Fruit fly (Drosophila melanogaster) whole organism, embryonic: ENCODE data around the gene CG13126.
A peak's percentile ranks its signal among the peaks of the same experiment; 100 is the strongest.

Experiments used
- Abd-B ChIP-seq: fragments of 200-800 bp; sonication (Bioruptor generic); optimal IDR thresholded peaks from 2 replicates; lab custom pipeline; 2018; ENCODE audit warnings: missing biosample characterization, mild to moderate bottlenecking, missing genetic modification characterization, moderate library complexity
- Atf3 ChIP-seq: fragments of 200-800 bp; sonication (Bioruptor generic); optimal IDR thresholded peaks from 3 replicates; lab custom pipeline; 2016; ENCODE audit warnings: missing biosample characterization, missing genetic modification characterization
- Atf6 ChIP-seq: fragments of 200-800 bp; sonication (Bioruptor generic); IDR thresholded peaks from 2 replicates; pipeline ENCODE4 v1.3.6; 2022; ENCODE audit warnings: missing biosample characterization, missing genetic modification characterization
- Blimp-1 ChIP-seq: fragments of 200-800 bp; sonication (Bioruptor generic); optimal IDR thresholded peaks from 3 replicates; lab custom pipeline; 2018; ENCODE audit warnings: missing biosample characterization, missing genetic modification characterization, mild to moderate bottlenecking, moderate library complexity, missing genetic modification reagents
- BtbVII ChIP-seq: fragments of 200-800 bp; sonication (Bioruptor generic); optimal IDR thresholded peaks from 3 replicates; lab custom pipeline; 2017; ENCODE audit warnings: missing biosample characterization, mild to moderate bottlenecking, missing genetic modification characterization
- Bteb2 ChIP-seq: fragments of 200-800 bp; sonication (Bioruptor generic); optimal IDR thresholded peaks from 2 replicates; lab custom pipeline; 2016; ENCODE audit warnings: missing biosample characterization, missing genetic modification characterization
- CG11560 ChIP-seq: fragments of 200-800 bp; sonication (Bioruptor generic); IDR thresholded peaks from 3 replicates; pipeline ENCODE4 v1.3.6; 2022; ENCODE audit warnings: missing biosample characterization, missing genetic modification characterization
- CG12071 ChIP-seq: fragments of 200-800 bp; sonication (Bioruptor generic); optimal IDR thresholded peaks from 3 replicates; lab custom pipeline; 2018; ENCODE audit warnings: missing biosample characterization, mild to moderate bottlenecking, missing genetic modification characterization
- CG12155 ChIP-seq: fragments of 200-800 bp; sonication (Bioruptor generic); optimal IDR thresholded peaks from 3 replicates; lab custom pipeline; 2016; ENCODE audit warnings: missing biosample characterization, missing genetic modification characterization
- CG2116 ChIP-seq: fragments of 200-800 bp; sonication (Bioruptor generic); optimal IDR thresholded peaks from 3 replicates; lab custom pipeline; 2018; ENCODE audit warnings: missing biosample characterization, mild to moderate bottlenecking, missing genetic modification characterization
- CG2889 ChIP-seq: fragments of 200-800 bp; sonication (Bioruptor generic); IDR thresholded peaks from 3 replicates; pipeline ENCODE4 v1.3.6; 2022; ENCODE audit warnings: missing biosample characterization, missing genetic modification characterization
- CG3065 ChIP-seq: fragments of 200-800 bp; sonication (Bioruptor generic); optimal IDR thresholded peaks from 2 replicates; lab custom pipeline; 2016; ENCODE audit warnings: missing biosample characterization, missing genetic modification characterization
- CG31388 ChIP-seq: fragments of 200-800 bp; sonication (Bioruptor generic); optimal IDR thresholded peaks from 2 replicates; lab custom pipeline; 2016; ENCODE audit warnings: missing biosample characterization, missing genetic modification characterization
- CG32532 ChIP-seq: fragments of 200-800 bp; sonication (Bioruptor generic); IDR thresholded peaks from 2 replicates; pipeline ENCODE4 v1.3.6; 2022; ENCODE audit warnings: missing biosample characterization, missing genetic modification characterization
- CG3407 ChIP-seq: fragments of 200-800 bp; sonication (Bioruptor generic); optimal IDR thresholded peaks from 2 replicates; lab custom pipeline; 2018; ENCODE audit warnings: missing biosample characterization, mild to moderate bottlenecking, missing genetic modification characterization
- CG7372 ChIP-seq: fragments of 200-800 bp; sonication (Bioruptor generic); IDR thresholded peaks from 2 replicates; pipeline ENCODE4 v1.3.6; 2022; ENCODE audit warnings: missing biosample characterization, missing genetic modification characterization
- CTCF ChIP-seq: fragments of 200-800 bp; sonication (Bioruptor generic); optimal IDR thresholded peaks from 2 replicates; lab custom pipeline; 2017; ENCODE audit warnings: missing biosample characterization, mild to moderate bottlenecking, missing genetic modification characterization, moderate library complexity
- Dip3 ChIP-seq: fragments of 200-800 bp; sonication (Bioruptor generic); optimal IDR thresholded peaks from 3 replicates; lab custom pipeline; 2016; ENCODE audit warnings: missing biosample characterization, missing genetic modification characterization
- Fer3 ChIP-seq: fragments of 200-800 bp; sonication (Bioruptor generic); optimal IDR thresholded peaks from 2 replicates; lab custom pipeline; 2018; ENCODE audit warnings: missing biosample characterization, mild to moderate bottlenecking, missing genetic modification characterization, moderate library complexity
- HLH4C ChIP-seq: fragments of 200-800 bp; sonication (Bioruptor generic); IDR thresholded peaks from 3 replicates; pipeline ENCODE4 v1.3.6; 2022; ENCODE audit warnings: missing biosample characterization, missing genetic modification characterization; ENCODE audit not compliant: partially characterized antibody
- HLHmδ ChIP-seq: fragments of 200-800 bp; sonication (Bioruptor generic); optimal IDR thresholded peaks from 2 replicates; lab custom pipeline; 2018; ENCODE audit warnings: missing biosample characterization, mild to moderate bottlenecking, missing genetic modification characterization, moderate library complexity
- Hey ChIP-seq: fragments of 200-800 bp; sonication (Bioruptor generic); optimal IDR thresholded peaks from 3 replicates; lab custom pipeline; 2018; ENCODE audit warnings: missing biosample characterization, mild to moderate bottlenecking, missing genetic modification characterization
- Hr3 ChIP-seq: fragments of 200-800 bp; sonication (Bioruptor generic); optimal IDR thresholded peaks from 3 replicates; lab custom pipeline; 2016; ENCODE audit warnings: missing biosample characterization, missing genetic modification characterization
- NK7.1 ChIP-seq: fragments of 200-800 bp; sonication (Bioruptor generic); optimal IDR thresholded peaks from 3 replicates; lab custom pipeline; 2016; ENCODE audit warnings: missing biosample characterization, missing genetic modification characterization
- Opbp ChIP-seq: fragments of 200-800 bp; sonication (Bioruptor generic); IDR thresholded peaks from 3 replicates; pipeline ENCODE4 v1.3.6; 2022; ENCODE audit warnings: missing biosample characterization, missing genetic modification characterization; ENCODE audit not compliant: partially characterized antibody
- Rx ChIP-seq: fragments of 200-800 bp; sonication (Bioruptor generic); IDR thresholded peaks from 2 replicates; pipeline ENCODE4 v1.3.6; 2022; ENCODE audit warnings: missing biosample characterization, missing genetic modification characterization
- Sox100B ChIP-seq: fragments of 200-800 bp; sonication (Bioruptor generic); optimal IDR thresholded peaks from 3 replicates; lab custom pipeline; 2018; ENCODE audit warnings: missing biosample characterization, mild to moderate bottlenecking, missing genetic modification characterization
- Spps ChIP-seq: fragments of 200-800 bp; sonication (Bioruptor generic); optimal IDR thresholded peaks from 2 replicates; lab custom pipeline; 2018; ENCODE audit warnings: missing biosample characterization, mild to moderate bottlenecking, missing genetic modification characterization
- Sry-β ChIP-seq: fragments of 200-800 bp; sonication (Bioruptor generic); optimal IDR thresholded peaks from 2 replicates; lab custom pipeline; 2018; ENCODE audit warnings: missing biosample characterization, mild to moderate bottlenecking, missing genetic modification characterization, moderate library complexity
- Usf ChIP-seq: fragments of 200-800 bp; sonication (Bioruptor generic); optimal IDR thresholded peaks from 2 replicates; lab custom pipeline; 2017; ENCODE audit warnings: missing genotype, missing biosample characterization, missing genetic modification characterization
- ab ChIP-seq: fragments of 200-800 bp; sonication (Bioruptor generic); optimal IDR thresholded peaks from 2 replicates; lab custom pipeline; 2016; ENCODE audit warnings: missing biosample characterization, missing genetic modification characterization
- al ChIP-seq: fragments of 200-800 bp; sonication (Bioruptor generic); IDR thresholded peaks from 2 replicates; pipeline ENCODE4 v1.3.6; 2022; ENCODE audit warnings: missing biosample characterization, missing genetic modification characterization
- az2 ChIP-seq: fragments of 200-800 bp; sonication (Bioruptor generic); optimal IDR thresholded peaks from 3 replicates; lab custom pipeline; 2016; ENCODE audit warnings: missing biosample characterization, missing genetic modification characterization
- btn ChIP-seq: fragments of 200-800 bp; sonication (Bioruptor generic); optimal IDR thresholded peaks from 2 replicates; lab custom pipeline; 2016; ENCODE audit warnings: missing biosample characterization, missing genetic modification characterization
- caup ChIP-seq: fragments of 200-800 bp; sonication (Bioruptor generic); optimal IDR thresholded peaks from 3 replicates; lab custom pipeline; 2017; ENCODE audit warnings: missing biosample characterization, mild to moderate bottlenecking, missing genetic modification characterization, moderate library complexity; ENCODE audit not compliant: severe bottlenecking
- da ChIP-seq: fragments of 200-800 bp; sonication (Bioruptor generic); optimal IDR thresholded peaks from 2 replicates; lab custom pipeline; 2016; ENCODE audit warnings: missing biosample characterization, missing genetic modification characterization
- dati ChIP-seq: fragments of 200-800 bp; sonication (Bioruptor generic); IDR thresholded peaks from 2 replicates; pipeline ENCODE4 v1.3.6; 2022; ENCODE audit warnings: missing biosample characterization, missing genetic modification characterization
- fru ChIP-seq: fragments of >200 bp; optimal IDR thresholded peaks from 2 replicates; lab custom pipeline; 2017
- gce ChIP-seq: fragments of 200-800 bp; sonication (Bioruptor generic); IDR thresholded peaks from 3 replicates; pipeline ENCODE4 v1.3.6; 2022; ENCODE audit warnings: missing biosample characterization, missing genetic modification characterization
- grn ChIP-seq: fragments of 200-800 bp; sonication (Bioruptor generic); optimal IDR thresholded peaks from 3 replicates; lab custom pipeline; 2017; ENCODE audit warnings: missing biosample characterization, missing genetic modification characterization
- ham ChIP-seq: fragments of 200-800 bp; sonication (Bioruptor generic); IDR thresholded peaks from 2 replicates; pipeline ENCODE4 v1.3.6; 2022; ENCODE audit warnings: missing biosample characterization, missing genetic modification characterization
- ind ChIP-seq: fragments of 200-800 bp; sonication (Bioruptor generic); optimal IDR thresholded peaks from 3 replicates; lab custom pipeline; 2016; ENCODE audit warnings: missing biosample characterization, missing genetic modification characterization
- peb ChIP-seq: fragments of 200-800 bp; sonication (Bioruptor generic); IDR thresholded peaks from 2 replicates; pipeline ENCODE4 v1.3.6; 2022; ENCODE audit warnings: missing biosample characterization, missing genetic modification characterization
- sens ChIP-seq: fragments of 200-800 bp; sonication (Bioruptor generic); peaks from one replicate; lab custom pipeline; 2016; ENCODE audit warnings: missing biosample characterization, missing genetic modification characterization
- slou ChIP-seq: fragments of 200-800 bp; sonication (Bioruptor generic); optimal IDR thresholded peaks from 3 replicates; lab custom pipeline; 2016; ENCODE audit warnings: missing biosample characterization, missing genetic modification characterization
- so ChIP-seq: fragments of 200-800 bp; sonication (Bioruptor generic); IDR thresholded peaks from 3 replicates; pipeline ENCODE4 v1.3.6; 2022; ENCODE audit warnings: missing biosample characterization, missing genetic modification characterization
- stc ChIP-seq: fragments of 200-800 bp; sonication (Bioruptor generic); IDR thresholded peaks from 2 replicates; pipeline ENCODE4 v1.3.6; 2022; ENCODE audit warnings: missing biosample characterization, missing genetic modification characterization
- tgo ChIP-seq: fragments of 200-800 bp; sonication (Bioruptor generic); IDR thresholded peaks from 3 replicates; pipeline ENCODE4 v1.3.6; 2022; ENCODE audit warnings: missing biosample characterization, missing genetic modification characterization
- toy ChIP-seq: fragments of 200-800 bp; sonication (Bioruptor generic); IDR thresholded peaks from 2 replicates; pipeline ENCODE4 v1.3.6; 2022; ENCODE audit warnings: missing biosample characterization, missing genetic modification characterization
- unc-4 ChIP-seq: fragments of 200-800 bp; sonication (Bioruptor generic); IDR thresholded peaks from 2 replicates; pipeline ENCODE4 v1.3.6; 2022; ENCODE audit warnings: missing biosample characterization, missing genetic modification characterization; ENCODE audit not compliant: partially characterized antibody
- usp ChIP-seq: fragments of >200 bp; optimal IDR thresholded peaks from 2 replicates; lab custom pipeline; 2017; ENCODE audit warnings: missing biosample characterization, missing genetic modification characterization

The CG13126 gene

dm6 chr2L:9966983-9967737 lies 13.2 kb upstream of the CG13126 start, which contains the start of the genes Dref and RpL13 (continued):
- peak; percentile 60; the same call in 1 of the 2 replicates for TF ChIP-seq toy (GFP tag; lab: Robert Waterston, UW)
- peak; percentile 81 for TF ChIP-seq CG32532 (GFP tag; lab: Robert Waterston, UW)
- peak; percentile 94 for TF ChIP-seq BtbVII (GFP tag; lab: Kevin White, UChicago)
- peak; percentile 81 for TF ChIP-seq Bteb2 (GFP tag; lab: Kevin White, UChicago)
- peak; percentile 55 for TF ChIP-seq Hr3 (GFP tag; lab: Kevin White, UChicago)
- TF ChIP-seq CG31388 (GFP tag; lab: Kevin White, UChicago) = peak; percentile 3
- TF ChIP-seq caup (GFP tag; lab: Kevin White, UChicago) = peak; percentile 97
- peak; percentile 51 for TF ChIP-seq CG3065 (GFP tag; lab: Kevin White, UChicago)
- peak; percentile 57 for TF ChIP-seq Sry-β (GFP tag; lab: Kevin White, UChicago)
- TF ChIP-seq al = peak; percentile 68
- TF ChIP-seq Spps (tag; lab: Kevin White, UChicago) = peak; percentile 74
- peak; percentile 89 for TF ChIP-seq Fer3
- TF ChIP-seq Rx (GFP tag; lab: Robert Waterston, UW) = peak; percentile 70
- no peak for TF ChIP-seq CG2889 (GFP tag; lab: Robert Waterston, UW)
- TF ChIP-seq gce = peak; percentile 90
- TF ChIP-seq Sox100B (GFP tag; lab: Kevin White, UChicago) = peak; percentile 93
- peak; percentile 66 for TF ChIP-seq az2 (GFP tag; lab: Kevin White, UChicago)
- peak; percentile 88 for TF ChIP-seq CG3407
- peak; percentile 74 for TF ChIP-seq Atf3
- TF ChIP-seq Dip3 (GFP tag; lab: Kevin White, UChicago) = peak; percentile 80
- peak; percentile 69 for TF ChIP-seq CG12155
- peak; percentile 92 for TF ChIP-seq NK7.1 (GFP tag; lab: Kevin White, UChicago)
- peak; percentile 94 for TF ChIP-seq CG12071 (GFP tag; lab: Kevin White, UChicago)
- peak; percentile 60 for TF ChIP-seq CG7372
- peak; percentile 73 for TF ChIP-seq unc-4 (GFP tag; lab: Robert Waterston, UW)
- TF ChIP-seq Atf6 = peak; percentile 84
- TF ChIP-seq Abd-B (GFP tag; lab: Kevin White, UChicago) = peak; percentile 74
- no peak for TF ChIP-seq fru (lab: Kevin White, UChicago)
- 0 out of 3 replicates have a peak, but pooled peaks have one; percentile 11 for TF ChIP-seq CG11560 (tag; lab: Robert Waterston, UW)
- peak; percentile 89 for TF ChIP-seq so (GFP tag; lab: Robert Waterston, UW)
- peak; percentile 99 for TF ChIP-seq Opbp (GFP tag; lab: Robert Waterston, UW)
- TF ChIP-seq ab (GFP tag; lab: Kevin White, UChicago) = peak; percentile 17
- TF ChIP-seq tgo (GFP tag; lab: Robert Waterston, UW) = peak; percentile 72
- TF ChIP-seq usp (GFP tag; lab: Kevin White, UChicago) = no peak
- TF ChIP-seq ham (GFP tag; lab: Robert Waterston, UW) = 0 out of 2 replicates have a peak, but pooled peaks have one; percentile 5
- peak; percentile 32 for TF ChIP-seq Usf (GFP tag; lab: Kevin White, UChicago)
- TF ChIP-seq CG2116 (GFP tag; lab: Kevin White, UChicago) = peak; percentile 96
- peak; percentile 21 for TF ChIP-seq slou (GFP tag; lab: Kevin White, UChicago)
- TF ChIP-seq Hey (tag; lab: Kevin White, UChicago) = peak; percentile 90
- peak; percentile 71 for TF ChIP-seq dati (GFP tag; lab: Robert Waterston, UW)
- peak; percentile 96 for TF ChIP-seq HLHmδ (GFP tag; lab: Kevin White, UChicago)
- peak; percentile 61 for TF ChIP-seq da
- peak; percentile 86 for TF ChIP-seq grn (GFP tag; lab: Kevin White, UChicago)
- TF ChIP-seq stc = peak; percentile 75
- peak; percentile 90; the same call in 2 of the 3 replicates for TF ChIP-seq HLH4C (GFP tag; lab: Robert Waterston, UW)
- peak; percentile 97 for TF ChIP-seq sens (GFP tag; lab: Kevin White, UChicago)
- TF ChIP-seq ind (GFP tag; lab: Kevin White, UChicago) = peak; percentile 69
- TF ChIP-seq CTCF (GFP tag; lab: Kevin White, UChicago) = peak; percentile 64
- TF ChIP-seq btn (GFP tag; lab: Kevin White, UChicago) = peak; percentile 73
- TF ChIP-seq Blimp-1 = peak; percentile 66
- peak; percentile 50; the same call in 1 of the 2 replicates for TF ChIP-seq peb (GFP tag; lab: Robert Waterston, UW)
